In genomic region chrX:16243129-16243528, ce11 we compare ENCODE assay signal across 3 worm cellular contexts.
TF ChIP-seq lines count a peak whose summit lies in the region.

No protein-coding gene starts in this region.

TF ChIP-seq in whole organism, L4 larva, 104 proteins besides CTCF, POLR2A, EP300 and RAD21:
- no peak for TF ChIP-seq Y48G9A.11 (GFP tag; IDR thresholded peaks at IDR 0.05; lab: Robert Waterston, UW)
- TF ChIP-seq set-16 (GFP tag; IDR thresholded peaks at IDR 0.05; lab: Robert Waterston, UW), result peak; percentile 88
- TF ChIP-seq Y105C5A.15 (GFP tag; IDR thresholded peaks at IDR 0.05; lab: Robert Waterston, UW), result no peak
- no peak for TF ChIP-seq saeg-2 (GFP tag; IDR thresholded peaks at IDR 0.05; lab: Robert Waterston, UW)
TF ChIP-seq in whole organism, L4 larva: peak in this region for 1.

TF ChIP-seq in whole organism, midembryonic, 9 proteins besides CTCF, POLR2A, EP300 and RAD21:
- TF ChIP-seq cog-1 (tag; optimal IDR thresholded peaks at IDR 0.05; lab: Kevin White, UChicago) (no peak), flt-1 (GFP tag; IDR thresholded peaks at IDR 0.05; lab: Robert Waterston, UW) (no peak), med-1 (GFP tag; optimal IDR thresholded peaks at IDR 0.05; lab: Kevin White, UChicago; ENCODE audit: insufficient read depth) (no peak), ref-1 (GFP tag; conservative IDR thresholded peaks at IDR 0.05; lab: Robert Waterston, UW) (no peak), ztf-29 (GFP tag; IDR thresholded peaks at IDR 0.05; lab: Robert Waterston, UW) (no peak), tab-1 (GFP tag; IDR thresholded peaks at IDR 0.05; lab: Robert Waterston, UW) (0 out of 2 replicates have a peak, but pooled peaks have one; percentile 25)

TF ChIP-seq in whole organism, young adult, 124 proteins besides CTCF, POLR2A, EP300 and RAD21:
- TF ChIP-seq zfh-2 (GFP tag; conservative IDR thresholded peaks at IDR 0.05; lab: Robert Waterston, UW) (peak; percentile 81), T07F8.4 (tag; optimal IDR thresholded peaks at IDR 0.05; lab: Kevin White, UChicago) (no peak)
